Fruit fly (Drosophila melanogaster): ENCODE measurements around the gene CG12279.

Gene CG12279

DNA sequence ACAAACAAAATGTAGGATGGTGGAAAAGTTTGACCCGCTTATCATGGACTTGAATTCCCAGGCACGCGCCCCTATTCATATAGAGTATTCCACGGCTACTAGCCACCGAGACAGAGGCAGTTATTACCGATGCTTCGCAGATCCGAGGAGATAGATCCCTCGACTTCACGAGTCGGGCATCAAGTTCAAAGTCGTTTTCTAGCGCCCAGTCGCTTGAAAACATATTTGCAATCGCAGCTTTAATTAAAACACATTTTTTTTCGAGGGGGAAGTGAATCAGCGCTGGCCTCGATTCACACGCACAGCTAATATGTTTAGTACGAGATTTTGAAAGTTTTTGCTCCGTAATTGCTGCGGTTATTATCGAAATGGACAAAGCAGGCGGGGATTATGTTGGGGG is 10.4 kb downstream of the CG12279 start:
- TF ChIP-seq Myc (optimal IDR thresholded peaks at IDR 0.05) (no peak), h (optimal IDR thresholded peaks at IDR 0.05) (no peak)

DNA sequence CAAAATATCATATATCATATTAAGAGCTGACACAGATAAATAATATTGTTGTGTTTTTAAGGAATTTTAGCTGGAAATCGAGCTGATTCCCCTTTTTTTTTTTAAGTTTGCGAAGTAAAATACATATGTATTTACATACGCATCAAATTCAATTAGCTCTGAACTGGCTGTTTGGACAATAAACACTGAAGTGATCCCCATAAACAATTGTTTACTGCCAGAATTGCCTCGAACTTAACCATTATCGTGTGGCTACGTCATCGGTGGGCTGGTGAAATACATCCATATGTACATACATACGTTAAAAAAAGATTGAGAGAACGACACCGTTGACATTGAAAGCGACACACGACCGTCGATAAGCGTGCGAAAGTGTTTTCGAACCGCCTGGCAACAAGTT is 11.4 kb downstream of the CG12279 start:
- no peak for TF ChIP-seq insv (optimal IDR thresholded peaks at IDR 0.05)
- TF ChIP-seq Myc (optimal IDR thresholded peaks at IDR 0.05): no peak
- TF ChIP-seq h (optimal IDR thresholded peaks at IDR 0.05): no peak
- no peak for TF ChIP-seq Sin3A (optimal IDR thresholded peaks at IDR 0.05)
- no peak for TF ChIP-seq psq (optimal IDR thresholded peaks at IDR 0.05)
- TF ChIP-seq ttk (optimal IDR thresholded peaks at IDR 0.05): no peak

DNA sequence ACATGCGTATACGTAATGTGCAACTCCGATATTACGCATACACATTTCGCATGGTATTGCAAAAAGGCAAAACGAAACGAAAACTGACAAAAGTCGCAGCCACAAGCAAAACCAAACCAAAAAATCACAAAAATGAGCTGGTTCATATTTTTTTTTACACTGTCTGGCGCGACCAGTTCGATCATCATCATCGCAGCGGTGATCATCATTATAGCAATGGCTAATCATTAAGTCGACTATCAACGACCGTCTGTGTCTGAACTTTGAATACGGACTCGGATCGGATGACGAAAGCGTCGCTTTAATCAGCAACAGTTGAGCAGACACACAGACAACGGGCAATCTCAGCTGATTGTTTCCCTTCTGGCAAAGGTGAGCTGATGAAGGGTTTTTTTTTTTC is 12.0 kb downstream of the CG12279 start:
- TF ChIP-seq Myc (optimal IDR thresholded peaks at IDR 0.05): no peak
- TF ChIP-seq ttk (optimal IDR thresholded peaks at IDR 0.05): no peak
- TF ChIP-seq insv (optimal IDR thresholded peaks at IDR 0.05): no peak
- no peak for TF ChIP-seq psq (optimal IDR thresholded peaks at IDR 0.05)
- TF ChIP-seq Sin3A (optimal IDR thresholded peaks at IDR 0.05): no peak
- TF ChIP-seq h (optimal IDR thresholded peaks at IDR 0.05): no peak

DNA sequence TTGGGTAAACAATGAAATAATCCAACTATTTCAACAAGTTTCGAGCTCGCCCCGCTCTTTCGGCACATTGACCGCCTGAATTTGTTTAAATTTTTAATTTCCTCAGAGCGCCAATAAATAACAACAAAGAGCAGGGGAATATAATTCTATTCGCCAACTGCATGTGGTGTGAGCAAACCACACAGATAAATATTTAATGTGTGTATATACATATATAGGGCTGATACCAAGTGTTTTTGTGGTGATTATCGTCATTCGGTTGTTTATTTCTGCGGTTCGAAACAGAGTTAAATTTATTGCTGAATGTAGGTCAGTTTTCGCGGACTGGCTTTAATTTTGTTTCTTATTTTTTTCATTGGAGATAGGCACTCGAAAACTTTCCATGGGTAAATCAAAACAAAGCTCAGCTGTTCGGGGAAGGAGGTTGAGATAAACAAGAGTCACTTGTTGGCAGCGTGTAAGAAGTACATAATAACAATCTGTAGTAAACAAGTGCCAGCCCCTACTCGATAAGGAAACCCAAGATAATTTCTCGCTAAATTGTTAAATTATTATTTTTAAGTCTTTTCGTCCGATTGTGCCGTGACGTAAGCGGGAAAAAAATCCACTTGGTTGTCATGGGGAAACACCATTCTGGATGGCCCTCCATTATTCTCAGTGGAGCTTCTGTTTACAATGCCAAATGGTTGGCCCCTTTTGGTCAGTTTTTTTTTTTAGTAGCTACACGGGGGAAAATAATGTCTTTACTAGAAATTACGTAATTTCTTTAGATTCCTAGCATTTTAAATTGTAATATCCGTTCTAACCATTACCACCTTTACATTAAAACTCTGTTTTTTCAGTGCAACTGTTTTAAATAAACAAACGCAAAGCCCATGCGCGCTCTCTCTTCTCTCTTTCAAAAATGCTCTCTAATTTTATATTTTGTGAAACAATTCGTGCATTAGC is 13.0 kb downstream of the CG12279 start:
- no peak for TF ChIP-seq ttk (optimal IDR thresholded peaks at IDR 0.05)
- TF ChIP-seq insv (optimal IDR thresholded peaks at IDR 0.05): no peak
- TF ChIP-seq h (optimal IDR thresholded peaks at IDR 0.05): no peak
- no peak for TF ChIP-seq Myc (optimal IDR thresholded peaks at IDR 0.05)

DNA sequence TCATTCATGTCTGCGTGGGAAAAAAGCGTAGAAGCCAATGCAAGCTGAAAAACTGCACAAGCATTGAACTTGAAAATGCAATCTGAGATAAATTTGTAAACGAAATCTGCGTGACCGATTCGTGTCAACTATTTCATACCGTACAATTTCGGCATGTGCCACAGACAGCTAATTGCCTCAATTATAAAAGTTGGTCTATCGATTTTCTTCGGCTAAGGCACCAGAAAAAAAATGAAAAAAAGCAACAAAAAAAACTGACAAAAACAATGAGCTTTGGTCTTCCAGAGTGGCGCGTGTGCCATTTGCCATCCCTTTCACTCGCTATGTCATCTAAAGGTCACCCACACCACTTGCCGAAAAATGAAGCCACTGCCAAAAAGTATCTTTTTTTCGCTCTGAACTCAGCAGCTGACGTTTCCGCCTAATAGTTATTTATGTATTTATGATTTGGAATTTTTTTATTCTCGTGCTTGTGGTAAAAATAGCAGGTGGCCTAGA is 13.7 kb downstream of the CG12279 start:
- no peak for TF ChIP-seq h (optimal IDR thresholded peaks at IDR 0.05)
- TF ChIP-seq insv (optimal IDR thresholded peaks at IDR 0.05): no peak
- no peak for TF ChIP-seq Myc (optimal IDR thresholded peaks at IDR 0.05)
- TF ChIP-seq psq (optimal IDR thresholded peaks at IDR 0.05): no peak
- TF ChIP-seq ttk (optimal IDR thresholded peaks at IDR 0.05): no peak
- TF ChIP-seq Sin3A (optimal IDR thresholded peaks at IDR 0.05): no peak

DNA sequence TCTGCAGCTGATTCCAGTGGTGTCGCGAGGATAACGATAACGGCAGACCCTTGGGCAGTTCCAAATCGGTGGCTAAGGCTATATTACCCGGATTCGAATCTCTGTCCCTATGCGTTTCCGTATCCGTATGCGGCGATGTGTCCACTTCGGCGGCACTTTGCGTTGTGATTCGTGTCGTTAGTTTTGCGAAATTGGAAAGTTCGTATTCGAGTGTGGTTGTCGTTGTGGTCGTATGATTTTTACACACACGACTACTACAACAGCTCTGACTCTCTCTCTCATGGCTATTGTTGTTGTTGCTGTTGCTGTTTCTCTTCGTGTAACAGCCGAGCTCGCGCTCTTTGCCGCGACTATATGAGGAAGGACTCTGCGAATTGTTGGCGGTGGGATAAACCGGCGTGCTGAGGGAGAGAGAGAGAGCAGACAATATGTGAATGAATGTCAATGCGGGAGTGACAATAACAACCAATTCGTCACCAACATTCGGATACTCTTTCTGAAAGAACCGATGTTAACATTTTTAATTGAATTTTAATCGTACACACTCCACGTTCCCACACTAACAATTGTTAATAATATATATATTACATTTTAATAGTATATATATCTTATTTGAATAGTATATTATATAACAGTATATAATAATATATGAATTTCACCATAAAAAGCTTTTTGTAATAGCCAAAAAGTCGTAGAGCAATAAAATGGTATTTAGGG is 14.9 kb downstream of the CG12279 start:
- TF ChIP-seq insv (optimal IDR thresholded peaks at IDR 0.05): no peak
- no peak for TF ChIP-seq ttk (optimal IDR thresholded peaks at IDR 0.05)
- no peak for TF ChIP-seq h (optimal IDR thresholded peaks at IDR 0.05)
- no peak for TF ChIP-seq psq (optimal IDR thresholded peaks at IDR 0.05)
- TF ChIP-seq Myc (optimal IDR thresholded peaks at IDR 0.05): no peak
- no peak for TF ChIP-seq Sin3A (optimal IDR thresholded peaks at IDR 0.05)

DNA sequence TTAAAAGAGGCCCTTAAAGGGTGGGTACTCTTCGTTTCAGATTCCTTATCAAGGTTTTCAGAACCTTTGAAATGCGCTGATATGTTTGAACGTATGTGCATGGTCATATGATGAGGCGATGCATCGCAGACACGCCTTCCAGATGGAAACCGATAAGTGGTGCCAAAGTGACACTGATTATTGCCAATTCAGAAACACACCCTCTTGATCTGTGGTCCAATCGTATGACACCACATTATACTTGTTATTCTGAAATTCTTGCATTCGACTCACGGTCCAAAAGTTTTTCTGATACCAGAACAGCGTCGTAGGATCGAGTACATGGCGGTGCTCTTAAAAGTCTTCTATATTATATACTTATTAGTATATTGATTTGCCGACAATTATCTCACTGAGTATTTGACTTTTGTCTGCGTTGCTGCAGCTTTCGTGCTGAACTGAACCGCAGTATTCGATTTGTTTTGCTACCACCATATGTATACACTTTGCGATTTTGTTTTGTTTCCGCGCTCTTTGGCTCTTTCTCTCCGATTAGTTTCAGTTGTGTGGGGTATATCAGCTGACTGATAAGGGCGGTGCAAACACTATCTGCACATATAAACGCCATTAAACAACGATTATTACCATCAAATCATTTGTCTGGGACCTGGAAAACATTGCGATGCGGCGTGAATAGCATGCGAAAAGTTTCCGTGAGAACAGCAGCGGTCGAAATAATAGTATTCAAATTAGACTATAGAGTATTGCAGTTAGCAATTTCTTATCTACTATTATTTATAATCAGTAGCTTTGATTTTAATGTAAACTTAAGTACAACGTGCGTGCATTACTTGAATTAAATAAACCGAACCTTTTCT is 15.7 kb downstream of the CG12279 start:
- TF ChIP-seq h (optimal IDR thresholded peaks at IDR 0.05) (no peak), ttk (optimal IDR thresholded peaks at IDR 0.05) (no peak), insv (optimal IDR thresholded peaks at IDR 0.05) (no peak), Sin3A (optimal IDR thresholded peaks at IDR 0.05) (no peak), Myc (optimal IDR thresholded peaks at IDR 0.05) (no peak), psq (optimal IDR thresholded peaks at IDR 0.05) (no peak)

DNA sequence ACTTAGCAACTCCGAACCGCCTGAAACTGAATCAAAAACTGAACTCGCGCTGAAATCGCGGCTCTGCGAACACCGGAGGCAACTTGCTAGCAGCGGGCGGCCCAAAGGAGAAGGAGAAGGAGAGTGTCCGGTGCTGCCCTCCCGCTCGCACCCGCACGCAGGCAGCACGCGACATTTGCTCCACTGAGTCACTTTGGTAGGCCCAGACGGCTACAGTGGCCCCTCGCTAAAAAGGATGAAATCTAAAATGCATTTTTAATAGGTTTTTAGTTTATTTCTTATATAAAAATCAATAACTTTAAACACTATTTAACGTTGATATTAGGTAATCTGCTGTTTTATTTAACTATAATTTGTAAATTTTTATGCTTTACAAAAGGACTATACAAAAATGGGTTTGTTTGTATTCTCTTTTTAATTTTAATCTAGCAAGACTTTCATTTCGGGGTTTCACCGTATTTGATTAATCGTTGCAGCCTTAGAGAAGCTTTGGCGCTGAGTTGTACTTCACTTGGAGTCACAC is 17.6 kb downstream of the CG12279 start, which contains the start of gene Men:
TSS of gene Men (minus strand) at position 51 of the 523 bp plus-strand sequence.
- TF ChIP-seq ttk (optimal IDR thresholded peaks at IDR 0.05) (no peak), Sin3A (optimal IDR thresholded peaks at IDR 0.05) (no peak), psq (optimal IDR thresholded peaks at IDR 0.05) (no peak), Myc (optimal IDR thresholded peaks at IDR 0.05) (no peak), insv (optimal IDR thresholded peaks at IDR 0.05) (no peak), h (optimal IDR thresholded peaks at IDR 0.05) (no peak)

DNA sequence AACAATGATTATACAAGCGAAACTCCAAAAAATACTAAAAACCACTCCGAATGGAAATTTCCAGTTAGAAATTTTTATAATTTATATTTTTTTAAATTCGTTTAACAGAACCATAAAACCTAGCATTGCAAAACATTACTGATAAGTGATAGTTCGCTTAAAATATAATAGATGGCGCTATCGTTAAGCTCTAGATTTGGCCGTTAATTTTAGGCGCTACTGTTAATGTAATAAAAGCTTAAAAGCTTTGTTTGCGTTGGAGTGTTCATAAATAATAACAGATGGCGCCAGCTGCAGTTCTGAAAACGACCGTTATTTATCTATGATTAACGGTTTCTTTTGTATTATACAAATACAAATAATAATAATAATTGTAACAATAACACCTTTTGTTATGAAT is 18.9 kb downstream of the CG12279 start:
- no peak for TF ChIP-seq psq (optimal IDR thresholded peaks at IDR 0.05)

DNA sequence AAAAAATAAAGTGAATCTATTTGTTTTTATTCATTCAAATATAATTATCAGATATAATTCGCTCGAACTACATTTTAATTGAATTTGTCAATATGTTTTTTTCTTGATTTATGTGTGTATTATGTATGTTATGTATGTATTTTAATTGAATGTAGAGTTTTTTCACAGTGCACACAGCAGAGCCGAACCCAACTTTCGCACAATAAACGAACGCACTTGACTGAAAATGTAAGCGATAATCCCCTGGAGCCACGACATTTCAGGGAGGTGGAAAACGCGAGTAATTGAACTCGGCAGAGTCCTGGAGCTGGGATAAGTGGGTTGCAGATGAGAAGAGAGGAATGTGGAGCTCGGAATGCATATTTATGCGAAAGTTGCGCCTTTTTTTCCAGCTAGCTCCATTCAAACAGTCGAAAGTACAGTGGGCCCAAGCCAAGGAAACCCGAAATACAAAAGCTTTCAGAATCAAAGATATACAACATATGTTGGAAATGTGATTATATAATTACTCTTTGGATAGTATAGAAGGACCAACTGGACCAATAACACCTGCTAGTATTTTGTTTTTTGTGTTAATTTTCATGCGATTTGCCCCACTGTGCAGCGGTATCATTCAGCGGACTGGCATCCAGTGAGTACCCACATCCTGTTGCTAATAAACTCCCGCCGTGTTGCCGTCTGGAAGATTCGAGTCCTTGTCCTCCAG is 23.2 kb downstream of the CG12279 start:
- TF ChIP-seq psq (optimal IDR thresholded peaks at IDR 0.05) (no peak), Sin3A (optimal IDR thresholded peaks at IDR 0.05) (no peak), insv (optimal IDR thresholded peaks at IDR 0.05) (no peak), h (optimal IDR thresholded peaks at IDR 0.05) (no peak), Myc (optimal IDR thresholded peaks at IDR 0.05) (no peak), ttk (optimal IDR thresholded peaks at IDR 0.05) (no peak)

DNA sequence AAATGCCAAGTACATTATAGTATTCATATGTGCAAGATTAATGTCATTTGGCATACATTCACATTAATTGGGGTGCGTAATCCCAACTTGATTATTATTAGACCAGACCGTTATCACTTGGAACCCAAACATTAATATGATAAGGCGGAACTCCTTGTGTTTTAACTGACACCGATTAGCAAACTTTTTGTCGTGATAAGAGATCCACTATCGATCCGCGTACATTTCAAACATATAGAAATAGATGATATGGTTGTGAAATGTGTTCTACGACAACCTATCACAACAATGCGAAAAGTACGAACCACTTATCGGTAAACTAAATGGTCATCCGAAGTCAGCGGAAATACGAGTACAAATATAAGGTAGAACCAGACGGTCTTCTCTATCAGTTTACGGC is 34.4 kb downstream of the CG12279 start, which contains the start of gene Ugt37A2:
TSS of gene Ugt37A2 (plus strand) at position 396 of the 400 bp plus-strand sequence.
- TF ChIP-seq Sin3A (optimal IDR thresholded peaks at IDR 0.05): no peak
- no peak for TF ChIP-seq ttk (optimal IDR thresholded peaks at IDR 0.05)
- TF ChIP-seq psq (optimal IDR thresholded peaks at IDR 0.05): no peak
- no peak for TF ChIP-seq insv (optimal IDR thresholded peaks at IDR 0.05)
- TF ChIP-seq h (optimal IDR thresholded peaks at IDR 0.05): no peak
- TF ChIP-seq Myc (optimal IDR thresholded peaks at IDR 0.05): no peak
